Fruit fly (Drosophila melanogaster) whole organism, adult: ENCODE results near the gene Usp14.

Experiments used
- CG11617 ChIP-seq: fragments of 200-800 bp; sonication (Bioruptor generic); optimal IDR thresholded peaks from 2 replicates; lab custom pipeline; 2017; ENCODE audit warnings: mild to moderate bottlenecking, missing biosample characterization, missing genetic modification reagents, missing genetic modification characterization
- CG12768 ChIP-seq: fragments of 200-800 bp; sonication (Bioruptor generic); optimal IDR thresholded peaks from 2 replicates; lab custom pipeline; 2017; ENCODE audit warnings: missing biosample characterization, missing genetic modification characterization, mild to moderate bottlenecking, moderate library complexity, missing genetic modification reagents
- CG14711 ChIP-seq: fragments of 200-800 bp; sonication (Bioruptor generic); optimal IDR thresholded peaks from 2 replicates; lab custom pipeline; 2018; ENCODE audit warnings: missing biosample characterization, mild to moderate bottlenecking, missing genetic modification characterization, moderate library complexity
- CG1620 ChIP-seq: fragments of 200-800 bp; sonication (Bioruptor generic); optimal IDR thresholded peaks from 2 replicates; lab custom pipeline; 2016; ENCODE audit warnings: missing biosample characterization, missing genetic modification characterization
- CG33017 ChIP-seq: fragments of 200-800 bp; sonication (Bioruptor generic); optimal IDR thresholded peaks from 2 replicates; lab custom pipeline; 2018; ENCODE audit warnings: missing biosample characterization, mild to moderate bottlenecking, missing genetic modification characterization, moderate library complexity
- CG7045 ChIP-seq: fragments of 200-800 bp; sonication (Bioruptor generic); optimal IDR thresholded peaks from 2 replicates; lab custom pipeline; 2017; ENCODE audit warnings: missing biosample characterization, mild to moderate bottlenecking, missing genetic modification characterization
- CG7101 ChIP-seq: fragments of 200-800 bp; sonication (Bioruptor generic); optimal IDR thresholded peaks from 2 replicates; lab custom pipeline; 2018; ENCODE audit warnings: missing biosample characterization, mild to moderate bottlenecking, missing genetic modification characterization, moderate library complexity
- Clk ChIP-seq: fragments of 200-800 bp; sonication (Bioruptor generic); optimal IDR thresholded peaks from 2 replicates; lab custom pipeline; 2017; ENCODE audit warnings: missing biosample characterization, missing genetic modification characterization
- Crg-1 ChIP-seq: fragments of 200-800 bp; sonication (Bioruptor generic); optimal IDR thresholded peaks from 2 replicates; lab custom pipeline; 2016; ENCODE audit warnings: missing biosample characterization, missing genetic modification characterization
- Hr96 ChIP-seq: fragments of 200-800 bp; sonication (Bioruptor generic); optimal IDR thresholded peaks from 2 replicates; lab custom pipeline; 2016; ENCODE audit warnings: missing biosample characterization, missing genetic modification characterization
- Mnt ChIP-seq: fragments of 200-800 bp; sonication (Bioruptor generic); optimal IDR thresholded peaks from 2 replicates; lab custom pipeline; 2016; ENCODE audit warnings: missing biosample characterization, mild to moderate bottlenecking, missing genetic modification characterization
- bab1 ChIP-seq: fragments of 200-800 bp; sonication (Bioruptor generic); optimal IDR thresholded peaks from 3 replicates; lab custom pipeline; 2019; ENCODE audit warnings: missing biosample characterization, mild to moderate bottlenecking, missing genetic modification characterization, moderate library complexity
- cic ChIP-seq: fragments of 200-800 bp; sonication (Bioruptor generic); optimal IDR thresholded peaks from 2 replicates; lab custom pipeline; 2017; ENCODE audit warnings: missing biosample characterization, mild to moderate bottlenecking, missing genetic modification characterization, moderate library complexity
- cnc ChIP-seq, 2 experiments: fragments of >200 bp; optimal IDR thresholded peaks; 2 replicates each; lab custom pipeline; 2017
- kay ChIP-seq: fragments of 200-800 bp; sonication (Bioruptor generic); peaks from one replicate; lab custom pipeline; 2016; ENCODE audit warnings: missing biosample characterization, missing genetic modification characterization, borderline replicate concordance
- ovo ChIP-seq: fragments of 200-800 bp; sonication (Bioruptor generic); optimal IDR thresholded peaks from 2 replicates; lab custom pipeline; 2016; ENCODE audit warnings: missing biosample characterization, missing genetic modification characterization
- pad ChIP-seq: fragments of 200-800 bp; sonication (Bioruptor generic); optimal IDR thresholded peaks from 3 replicates; lab custom pipeline; 2017; ENCODE audit warnings: missing biosample characterization, missing genetic modification characterization, mild to moderate bottlenecking, moderate library complexity, missing genetic modification reagents
- tj ChIP-seq: fragments of 200-800 bp; sonication (Bioruptor generic); optimal IDR thresholded peaks from 3 replicates; lab custom pipeline; 2017; ENCODE audit warnings: missing biosample characterization, mild to moderate bottlenecking, missing genetic modification characterization, moderate library complexity
- toe ChIP-seq: fragments of 200-800 bp; sonication (Bioruptor generic); optimal IDR thresholded peaks from 2 replicates; lab custom pipeline; 2016; ENCODE audit warnings: missing biosample characterization, missing genetic modification characterization

The Usp14 gene

dm6 chr2L:10334213-10334612 is 20.0 kb upstream of the Usp14 start:
- TF ChIP-seq CG1620 (GFP tag; lab: Kevin White, UChicago) (no peak), Clk (GFP tag; lab: Kevin White, UChicago) (no peak), bab1 (GFP tag; lab: Kevin White, UChicago) (no peak)

dm6 chr2L:10333091-10333991 is 19.1 kb upstream of the Usp14 start, which contains the start of gene GATAd:
GATAd (plus strand) TSS chr2L:10333734.
- TF ChIP-seq cic (GFP tag; lab: Kevin White, UChicago) (no peak), pad (peak; percentile 38), CG1620 (GFP tag; lab: Kevin White, UChicago) (no peak), tj (no peak), Mnt (GFP tag; lab: Kevin White, UChicago) (peak; percentile 23), kay (GFP tag; lab: Kevin White, UChicago) (peak; percentile 98), CG7101 (tag; lab: Kevin White, UChicago) (peak; percentile 8), CG14711 (tag; lab: Kevin White, UChicago) (no peak), Hr96 (GFP tag; lab: Kevin White, UChicago) (no peak), CG33017 (tag; lab: Kevin White, UChicago) (peak; percentile 30), ovo (GFP tag; lab: Kevin White, UChicago) (no peak), CG12768 (GFP tag; lab: Kevin White, UChicago) (peak; percentile 15), Crg-1 (no peak), cnc (optimal IDR thresholded peaks at IDR 0.05; lab: Kevin White, UChicago) (no peak), CG11617 (no peak), Clk (GFP tag; lab: Kevin White, UChicago) (no peak), bab1 (GFP tag; lab: Kevin White, UChicago) (peak; percentile 41)

DNA sequence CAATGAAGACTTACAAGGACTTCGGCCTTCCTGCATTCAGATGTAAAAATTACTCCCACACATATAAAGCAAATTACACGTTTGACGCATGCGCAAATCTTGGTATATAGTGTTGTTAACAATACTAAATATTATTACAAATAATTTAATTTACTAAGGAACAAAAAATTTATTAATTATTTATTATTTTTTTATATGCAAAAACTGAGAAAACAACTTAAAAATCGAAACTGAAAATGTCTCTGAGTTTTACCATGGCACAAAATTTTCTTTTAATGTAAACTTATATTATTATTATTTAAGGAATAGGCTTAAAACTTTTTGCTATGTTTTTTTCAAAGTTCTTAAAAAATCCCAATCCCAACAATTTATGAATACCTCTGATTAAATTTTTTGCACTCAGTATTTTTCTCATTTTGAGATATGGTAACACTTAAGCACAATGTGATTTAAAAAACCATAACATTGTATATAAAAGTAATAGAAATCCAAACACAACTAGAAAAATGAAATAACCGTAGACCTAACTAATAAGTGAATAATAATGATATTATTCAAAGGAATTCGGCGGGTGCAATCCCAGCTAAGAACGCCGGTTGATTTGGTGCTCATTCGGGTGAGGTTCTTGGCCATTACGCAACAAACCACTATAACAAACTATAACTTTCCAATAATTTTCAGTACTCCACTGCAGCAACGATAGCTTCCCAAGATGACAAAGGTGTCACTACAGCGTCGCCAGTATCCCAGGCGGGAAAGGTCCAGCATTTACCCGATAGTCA is 17.1 kb upstream of the Usp14 start, which contains the start of the genes Schip1 and Cox10:
TSS of gene Schip1 (minus strand) at position 51 of the 782 bp plus-strand sequence.
TSS of gene Cox10 (plus strand) at position 406 of the 782 bp plus-strand sequence.
- TF ChIP-seq CG7101 (tag; lab: Kevin White, UChicago) = peak; percentile 44
- TF ChIP-seq toe (GFP tag; lab: Kevin White, UChicago) = no peak
- no peak for TF ChIP-seq CG11617
- TF ChIP-seq Mnt (GFP tag; lab: Kevin White, UChicago) = peak; percentile 10
- no peak for TF ChIP-seq pad
- TF ChIP-seq CG33017 (tag; lab: Kevin White, UChicago) = peak; percentile 40
- peak; percentile 26 for TF ChIP-seq CG14711 (tag; lab: Kevin White, UChicago)
- TF ChIP-seq Hr96 (GFP tag; lab: Kevin White, UChicago) = no peak
- TF ChIP-seq kay (GFP tag; lab: Kevin White, UChicago) = peak; percentile 0
- no peak for TF ChIP-seq tj
- no peak for TF ChIP-seq CG12768 (GFP tag; lab: Kevin White, UChicago)
- TF ChIP-seq CG7045 (GFP tag; lab: Kevin White, UChicago) = no peak
- no peak for TF ChIP-seq cic (GFP tag; lab: Kevin White, UChicago)
- TF ChIP-seq Clk (GFP tag; lab: Kevin White, UChicago) = no peak

DNA sequence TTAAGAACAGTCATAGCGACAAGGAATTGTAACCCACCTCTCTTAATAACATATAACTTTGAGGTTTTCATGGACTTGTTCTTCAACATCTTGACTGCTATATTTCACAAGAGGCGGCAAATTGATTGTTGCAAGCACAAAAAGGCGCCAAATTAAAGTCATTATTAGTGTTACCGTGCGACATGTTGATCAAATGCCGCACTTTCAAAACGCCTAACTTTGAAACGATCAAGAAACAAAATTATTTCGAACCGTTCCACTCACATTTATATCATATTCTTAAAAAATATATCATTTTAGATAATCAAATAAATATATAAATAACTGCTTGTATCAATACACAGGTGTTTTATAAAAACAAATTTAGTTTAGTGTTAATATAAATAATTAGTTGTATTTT is 13.6 kb upstream of the Usp14 start, which contains the start of gene RnrL:
TSS of gene RnrL (minus strand) at position 154 of the 400 bp plus-strand sequence.
- TF ChIP-seq kay (GFP tag; lab: Kevin White, UChicago) (peak; percentile 82), CG11617 (no peak), ovo (GFP tag; lab: Kevin White, UChicago) (no peak), pad (no peak)

DNA sequence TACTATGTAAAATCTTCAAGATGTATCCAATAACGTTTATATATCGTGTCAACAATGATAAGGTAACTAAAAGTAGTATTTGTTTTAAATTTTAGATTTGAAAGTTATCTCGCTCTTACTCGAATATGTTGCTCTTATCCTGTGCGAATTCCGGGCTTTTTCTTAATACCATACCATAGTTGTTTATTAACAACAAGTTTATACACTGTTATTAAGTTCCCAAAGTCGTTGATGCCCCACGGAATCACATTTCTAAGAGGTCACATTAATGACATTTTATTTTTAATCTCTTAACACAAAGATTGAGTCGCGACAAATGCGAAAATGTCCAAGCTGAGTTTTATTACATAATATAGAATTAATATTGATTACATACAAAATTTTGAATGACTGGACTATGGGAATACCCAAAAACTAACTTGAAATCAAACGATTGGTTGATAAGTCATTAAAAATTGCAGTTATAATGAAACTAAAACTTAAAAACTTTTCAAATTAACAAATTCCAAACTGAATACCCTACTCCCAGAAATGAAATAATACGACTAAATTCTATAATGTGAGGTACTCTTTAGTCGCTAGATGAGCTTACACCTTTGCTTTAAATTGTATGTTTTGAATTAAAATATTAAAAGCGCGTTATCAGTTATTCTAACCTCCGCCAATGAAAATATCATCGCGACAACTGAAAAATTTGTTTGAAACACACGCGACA is 8.7 kb upstream of the Usp14 start, which contains the start of gene CG5381:
TSS of gene CG5381 (minus strand) at position 330 of the 715 bp plus-strand sequence.
- peak; percentile 69 for TF ChIP-seq kay (GFP tag; lab: Kevin White, UChicago)
- TF ChIP-seq cnc (optimal IDR thresholded peaks at IDR 0.05; lab: Kevin White, UChicago) = no peak

DNA sequence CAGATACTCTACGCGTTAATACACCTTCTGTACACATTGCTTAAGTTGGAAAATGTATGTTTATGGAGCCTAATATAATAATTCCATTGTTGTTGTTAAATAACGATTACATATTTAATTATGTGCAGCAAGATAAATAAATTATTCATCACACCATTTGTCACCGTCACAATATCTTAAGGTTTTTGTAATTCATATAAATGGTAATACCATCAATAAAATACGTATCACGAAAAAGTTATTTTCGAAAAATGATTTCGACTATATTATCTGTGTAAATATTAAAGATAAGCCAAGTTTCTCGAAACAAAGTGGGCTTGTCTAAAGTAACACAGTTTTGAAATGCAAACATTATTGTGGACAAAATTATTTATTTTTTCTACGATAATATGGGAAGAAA is 8.0 kb upstream of the Usp14 start, which contains the start of gene CG4995:
TSS of gene CG4995 (plus strand) at position 301 of the 400 bp plus-strand sequence.
- no peak for TF ChIP-seq CG11617
